Worm (Caenorhabditis elegans) whole organism, mixed stage, embryonic: ENCODE measurements around the gene set-11.

ENCODE experiments used
- M03D4.4 ChIP-seq: sonication (generic microtip); optimal IDR thresholded peaks from 2 replicates; lab custom pipeline; 2017; ENCODE audit warnings: mild to moderate bottlenecking, missing genetic modification characterization, missing compliant biosample characterization
- blmp-1 ChIP-seq: fragments of 150-350 bp; optimal IDR thresholded peaks from 2 replicates; lab custom pipeline; 2014; ENCODE audit warnings: missing biosample characterization, missing genetic modification characterization
- ceh-39 ChIP-seq: fragments of 150-350 bp; optimal IDR thresholded peaks from 2 replicates; lab custom pipeline; 2014; ENCODE audit warnings: missing biosample characterization, missing genetic modification characterization
- ceh-43 ChIP-seq: fragments of 200-800 bp; sonication (Bioruptor generic); optimal IDR thresholded peaks from 2 replicates; lab custom pipeline; 2018; ENCODE audit warnings: mild to moderate bottlenecking, missing genetic modification characterization, moderate library complexity, missing compliant biosample characterization
- ceh-83 ChIP-seq: fragments of 200-800 bp; sonication (Bioruptor generic); optimal IDR thresholded peaks from 2 replicates; lab custom pipeline; 2018; ENCODE audit warnings: mild to moderate bottlenecking, missing genetic modification characterization, missing compliant biosample characterization
- ces-1 ChIP-seq: fragments of 150-350 bp; optimal IDR thresholded peaks from 2 replicates; lab custom pipeline; 2014; ENCODE audit warnings: missing biosample characterization, missing genetic modification reagents, missing genetic modification characterization
- cnd-1 ChIP-seq: fragments of 200-800 bp; sonication (Bioruptor generic); optimal IDR thresholded peaks from 2 replicates; lab custom pipeline; 2018; ENCODE audit warnings: mild to moderate bottlenecking, missing genetic modification characterization, missing compliant biosample characterization
- drap-1 ChIP-seq: fragments of 200-800 bp; sonication (Bioruptor generic); optimal IDR thresholded peaks from 3 replicates; lab custom pipeline; 2018; ENCODE audit warnings: mild to moderate bottlenecking, missing genetic modification characterization, missing compliant biosample characterization
- elt-1 ChIP-seq: sonication (generic microtip); optimal IDR thresholded peaks from 2 replicates; lab custom pipeline; 2017; ENCODE audit warnings: missing genetic modification characterization, mild to moderate bottlenecking, missing compliant biosample characterization, antibody characterized with exemption, moderate library complexity, borderline replicate concordance; ENCODE audit not compliant: insufficient read depth
- elt-3 ChIP-seq: fragments of 150-350 bp; optimal IDR thresholded peaks from 2 replicates; lab custom pipeline; 2014; ENCODE audit warnings: missing biosample characterization, missing genetic modification characterization
- flh-1 ChIP-seq: fragments of 200-800 bp; sonication (Bioruptor generic); optimal IDR thresholded peaks from 2 replicates; lab custom pipeline; 2018; ENCODE audit warnings: mild to moderate bottlenecking, missing genetic modification characterization, moderate library complexity, missing compliant biosample characterization
- ham-2 ChIP-seq: fragments of 200-800 bp; sonication (Bioruptor generic); optimal IDR thresholded peaks from 2 replicates; lab custom pipeline; 2018; ENCODE audit warnings: mild to moderate bottlenecking, missing genetic modification characterization, missing compliant biosample characterization
- hlh-1 ChIP-seq: fragments of 150-350 bp; optimal IDR thresholded peaks from 2 replicates; lab custom pipeline; 2014; ENCODE audit warnings: missing biosample characterization, missing genetic modification reagents, missing genetic modification characterization
- lin-13 ChIP-seq: fragments of 150-350 bp; optimal IDR thresholded peaks from 2 replicates; lab custom pipeline; 2014; ENCODE audit warnings: missing biosample characterization, missing genetic modification characterization
- lin-32 ChIP-seq: fragments of 200-800 bp; sonication (Bioruptor generic); optimal IDR thresholded peaks from 2 replicates; lab custom pipeline; 2018; ENCODE audit warnings: mild to moderate bottlenecking, missing genetic modification characterization, missing compliant biosample characterization
- lsy-2 ChIP-seq: fragments of 150-350 bp; optimal IDR thresholded peaks from 2 replicates; lab custom pipeline; 2014; ENCODE audit warnings: missing biosample characterization, missing genetic modification characterization
- mab-5 ChIP-seq: fragments of 150-350 bp; optimal IDR thresholded peaks from 2 replicates; lab custom pipeline; 2014; ENCODE audit warnings: missing biosample characterization, missing genetic modification characterization
- mep-1 ChIP-seq: fragments of 150-350 bp; optimal IDR thresholded peaks from 2 replicates; lab custom pipeline; 2017; ENCODE audit warnings: missing biosample characterization, missing genetic modification reagents, missing genetic modification characterization, inconsistent platforms
- mls-2 ChIP-seq: sonication (generic microtip); optimal IDR thresholded peaks from 2 replicates; lab custom pipeline; 2016; ENCODE audit warnings: mild to moderate bottlenecking, missing genetic modification characterization, moderate library complexity, missing compliant biosample characterization
- nhr-12 ChIP-seq: fragments of 150-350 bp; optimal IDR thresholded peaks from 2 replicates; lab custom pipeline; 2014; ENCODE audit warnings: missing biosample characterization, missing genetic modification characterization
- nhr-2 ChIP-seq: fragments of 150-350 bp; optimal IDR thresholded peaks from 2 replicates; lab custom pipeline; 2014; ENCODE audit warnings: missing biosample characterization, missing genetic modification characterization
- nhr-237 ChIP-seq: fragments of 150-350 bp; optimal IDR thresholded peaks from 2 replicates; lab custom pipeline; 2014; ENCODE audit warnings: missing biosample characterization, missing genetic modification characterization
- nhr-28 ChIP-seq: fragments of 150-350 bp; optimal IDR thresholded peaks from 2 replicates; lab custom pipeline; 2014; ENCODE audit warnings: missing biosample characterization, missing genetic modification characterization
- nhr-76 ChIP-seq: sonication (generic microtip); optimal IDR thresholded peaks from 2 replicates; lab custom pipeline; 2017; ENCODE audit warnings: missing biosample characterization, missing genetic modification characterization
- pha-4 ChIP-seq: fragments of 150-350 bp; optimal IDR thresholded peaks from 2 replicates; lab custom pipeline; 2018; ENCODE audit warnings: missing biosample characterization, missing genetic modification reagents, missing genetic modification characterization
- sem-2 ChIP-seq: fragments of 200-800 bp; sonication (Bioruptor generic); optimal IDR thresholded peaks from 2 replicates; lab custom pipeline; 2018; ENCODE audit warnings: mild to moderate bottlenecking, missing genetic modification characterization, missing compliant biosample characterization
- snpc-4 ChIP-seq: fragments of 150-350 bp; optimal IDR thresholded peaks from 2 replicates; lab custom pipeline; 2014; ENCODE audit warnings: missing biosample characterization, missing genetic modification characterization
- sptf-1 ChIP-seq: sonication (generic microtip); optimal IDR thresholded peaks from 2 replicates; lab custom pipeline; 2017; ENCODE audit warnings: mild to moderate bottlenecking, missing genetic modification characterization, moderate library complexity, missing compliant biosample characterization
- tbx-8 ChIP-seq: fragments of 200-800 bp; sonication (Bioruptor generic); optimal IDR thresholded peaks from 2 replicates; lab custom pipeline; 2018; ENCODE audit warnings: mild to moderate bottlenecking, missing genetic modification characterization, moderate library complexity, missing compliant biosample characterization
- unc-120 ChIP-seq: sonication (generic microtip); optimal IDR thresholded peaks from 2 replicates; lab custom pipeline; 2017; ENCODE audit warnings: missing genetic modification characterization, missing compliant biosample characterization; ENCODE audit not compliant: poor library complexity, severe bottlenecking
- unc-39 ChIP-seq: fragments of 150-350 bp; optimal IDR thresholded peaks from 2 replicates; lab custom pipeline; 2014; ENCODE audit warnings: missing biosample characterization, missing genetic modification characterization
- unc-62 ChIP-seq: fragments of 150-350 bp; optimal IDR thresholded peaks from 2 replicates; lab custom pipeline; 2014; ENCODE audit warnings: missing biosample characterization, missing genetic modification reagents, missing genetic modification characterization
- ztf-11 ChIP-seq: fragments of 150-350 bp; optimal IDR thresholded peaks from 2 replicates; lab custom pipeline; 2014; ENCODE audit warnings: missing biosample characterization, missing genetic modification characterization

Gene set-11

ce11 chrII:2730647-2731046 is 38.3 kb upstream of the set-11 start:
- TF ChIP-seq ces-1 (GFP tag; lab: Kevin White, UChicago) (peak; percentile 28), flh-1 (GFP tag; lab: Kevin White, UChicago) (no peak)
- TF ChIP-seq, all 35 proteins: peak for 1

- TF ChIP-seq hlh-1 (peak; percentile 37), unc-120 (peak; percentile 54), unc-62 (GFP tag; lab: Kevin White, UChicago) (peak; percentile 63), sptf-1 (no peak)
Observed at ce11 chrII:2726774-2727173, 34.4 kb upstream of the set-11 start.

- TF ChIP-seq hlh-1 (no peak), elt-1 (tag; lab: Kevin White, UChicago) (no peak), unc-39 (no peak), nhr-28 (tag; lab: Kevin White, UChicago) (no peak), mls-2 (tag; lab: Kevin White, UChicago) (no peak), drap-1 (no peak), nhr-237 (no peak), tbx-8 (GFP tag; lab: Kevin White, UChicago) (no peak), M03D4.4 (tag; lab: Kevin White, UChicago) (no peak), ceh-39 (no peak), snpc-4 (tag; lab: Kevin White, UChicago) (no peak), unc-62 (GFP tag; lab: Kevin White, UChicago) (no peak), cnd-1 (tag; lab: Kevin White, UChicago) (no peak), nhr-76 (no peak), ham-2 (GFP tag; lab: Kevin White, UChicago) (no peak), lin-13 (tag; lab: Kevin White, UChicago) (no peak)
Observed at ce11 chrII:2725561-2725960, 33.2 kb upstream of the set-11 start, which contains the start of the genes T05A8.11 and nep-2. Gene T05A8.11 (minus strand): TSS chrII:2725661. Gene nep-2 (minus strand): TSS chrII:2725752.

- TF ChIP-seq ceh-39 (no peak), nhr-28 (tag; lab: Kevin White, UChicago) (no peak), elt-3 (tag; lab: Kevin White, UChicago) (no peak), pha-4 (no peak), sem-2 (GFP tag; lab: Kevin White, UChicago) (no peak), nhr-2 (tag; lab: Kevin White, UChicago) (no peak), ham-2 (GFP tag; lab: Kevin White, UChicago) (no peak), mab-5 (no peak), elt-1 (tag; lab: Kevin White, UChicago) (no peak), ces-1 (GFP tag; lab: Kevin White, UChicago) (no peak), hlh-1 (no peak), drap-1 (no peak), lin-13 (tag; lab: Kevin White, UChicago) (no peak), lin-32 (GFP tag; lab: Kevin White, UChicago) (no peak), nhr-12 (tag; lab: Kevin White, UChicago) (no peak), blmp-1 (tag; lab: Kevin White, UChicago) (no peak), tbx-8 (GFP tag; lab: Kevin White, UChicago) (no peak), unc-120 (no peak), nhr-237 (no peak), ceh-83 (GFP tag; lab: Kevin White, UChicago) (no peak)
Observed at ce11 chrII:2721992-2722391, 29.6 kb upstream of the set-11 start.

ce11 chrII:2719212-2719611 is 26.8 kb upstream of the set-11 start:
- no peak for TF ChIP-seq nhr-28 (tag; lab: Kevin White, UChicago)
- TF ChIP-seq mls-2 (tag; lab: Kevin White, UChicago), result no peak
- no peak for TF ChIP-seq blmp-1 (tag; lab: Kevin White, UChicago)
- no peak for TF ChIP-seq lin-13 (tag; lab: Kevin White, UChicago)
- TF ChIP-seq M03D4.4 (tag; lab: Kevin White, UChicago), result no peak
- TF ChIP-seq sem-2 (GFP tag; lab: Kevin White, UChicago), result no peak
- no peak for TF ChIP-seq unc-120
- no peak for TF ChIP-seq elt-3 (tag; lab: Kevin White, UChicago)
- no peak for TF ChIP-seq sptf-1

ce11 chrII:2717335-2717734 is 25.0 kb upstream of the set-11 start, which contains the start of gene T05A8.3:
Gene T05A8.3 (minus strand): TSS chrII:2717435.
- TF ChIP-seq snpc-4 (tag; lab: Kevin White, UChicago) (no peak), nhr-2 (tag; lab: Kevin White, UChicago) (no peak), M03D4.4 (tag; lab: Kevin White, UChicago) (no peak), tbx-8 (GFP tag; lab: Kevin White, UChicago) (no peak), nhr-12 (tag; lab: Kevin White, UChicago) (no peak), lsy-2 (tag; lab: Kevin White, UChicago) (no peak), mls-2 (tag; lab: Kevin White, UChicago) (no peak), drap-1 (no peak), lin-13 (tag; lab: Kevin White, UChicago) (no peak), ceh-43 (no peak), lin-32 (GFP tag; lab: Kevin White, UChicago) (no peak), unc-39 (no peak), nhr-76 (no peak), mep-1 (no peak), ztf-11 (tag; lab: Kevin White, UChicago) (no peak), unc-120 (no peak), nhr-28 (tag; lab: Kevin White, UChicago) (no peak), flh-1 (GFP tag; lab: Kevin White, UChicago) (no peak), elt-1 (tag; lab: Kevin White, UChicago) (no peak)
